Fruit fly (Drosophila melanogaster) S2 (cell line): ENCODE measurements around the gene CG12099.

ENCODE experiments used
- CG8478 ChIP-seq: fragments of >200 bp; optimal IDR thresholded peaks from 2 replicates; lab custom pipeline; 2018
- CTCF ChIP-seq, 2 experiments: fragments of >200 bp; optimal IDR thresholded peaks; 2 replicates each; lab custom pipeline; 2018

DNA sequence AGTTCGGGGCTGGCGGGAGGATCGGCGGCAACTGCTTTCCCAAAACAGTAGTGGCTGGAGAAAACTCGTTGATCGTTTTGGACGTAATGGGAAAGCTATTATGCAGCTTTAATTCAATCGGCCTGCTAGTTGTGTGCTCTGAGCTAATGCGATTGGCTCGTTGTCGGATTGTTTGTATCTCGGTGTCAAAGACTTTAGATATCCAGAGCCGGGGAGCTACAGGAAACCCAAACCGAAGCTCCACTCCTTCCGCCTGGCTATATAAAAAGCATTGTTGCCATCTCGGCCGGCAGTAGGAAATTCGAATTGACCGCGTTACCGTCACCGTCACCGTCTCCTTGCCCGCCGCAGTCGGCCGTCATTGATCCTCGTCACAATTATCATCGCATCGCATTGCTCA is 6.8 kb upstream of the CG12099 start, which contains the start of gene CG12003:
- no peak for TF ChIP-seq CTCF (optimal IDR thresholded peaks at IDR 0.05; lab: Kevin White, UChicago)
- TF ChIP-seq CG8478 (lab: Kevin White, UChicago) = no peak
